Worm (Caenorhabditis elegans) whole organism, mixed stage, embryonic: ENCODE measurements around the gene cnc-9.

Experiments
- ces-1 ChIP-seq: fragments of 150-350 bp; optimal IDR thresholded peaks from 2 replicates; lab custom pipeline; 2014; ENCODE audit warnings: missing biosample characterization, missing genetic modification reagents, missing genetic modification characterization
- drap-1 ChIP-seq: fragments of 200-800 bp; sonication (Bioruptor generic); optimal IDR thresholded peaks from 3 replicates; lab custom pipeline; 2018; ENCODE audit warnings: mild to moderate bottlenecking, missing genetic modification characterization, missing compliant biosample characterization
- elt-1 ChIP-seq: sonication (generic microtip); optimal IDR thresholded peaks from 2 replicates; lab custom pipeline; 2017; ENCODE audit warnings: missing genetic modification characterization, mild to moderate bottlenecking, missing compliant biosample characterization, antibody characterized with exemption, moderate library complexity, borderline replicate concordance; ENCODE audit not compliant: insufficient read depth
- elt-3 ChIP-seq: fragments of 150-350 bp; optimal IDR thresholded peaks from 2 replicates; lab custom pipeline; 2014; ENCODE audit warnings: missing biosample characterization, missing genetic modification characterization
- hlh-1 ChIP-seq: fragments of 150-350 bp; optimal IDR thresholded peaks from 2 replicates; lab custom pipeline; 2014; ENCODE audit warnings: missing biosample characterization, missing genetic modification reagents, missing genetic modification characterization
- lin-13 ChIP-seq: fragments of 150-350 bp; optimal IDR thresholded peaks from 2 replicates; lab custom pipeline; 2014; ENCODE audit warnings: missing biosample characterization, missing genetic modification characterization
- mab-5 ChIP-seq: fragments of 150-350 bp; optimal IDR thresholded peaks from 2 replicates; lab custom pipeline; 2014; ENCODE audit warnings: missing biosample characterization, missing genetic modification characterization
- nhr-12 ChIP-seq: fragments of 150-350 bp; optimal IDR thresholded peaks from 2 replicates; lab custom pipeline; 2014; ENCODE audit warnings: missing biosample characterization, missing genetic modification characterization
- nhr-237 ChIP-seq: fragments of 150-350 bp; optimal IDR thresholded peaks from 2 replicates; lab custom pipeline; 2014; ENCODE audit warnings: missing biosample characterization, missing genetic modification characterization
- nhr-76 ChIP-seq: sonication (generic microtip); optimal IDR thresholded peaks from 2 replicates; lab custom pipeline; 2017; ENCODE audit warnings: missing biosample characterization, missing genetic modification characterization
- pha-4 ChIP-seq: fragments of 150-350 bp; optimal IDR thresholded peaks from 2 replicates; lab custom pipeline; 2018; ENCODE audit warnings: missing biosample characterization, missing genetic modification reagents, missing genetic modification characterization
- snpc-4 ChIP-seq: fragments of 150-350 bp; optimal IDR thresholded peaks from 2 replicates; lab custom pipeline; 2014; ENCODE audit warnings: missing biosample characterization, missing genetic modification characterization
- sptf-1 ChIP-seq: sonication (generic microtip); optimal IDR thresholded peaks from 2 replicates; lab custom pipeline; 2017; ENCODE audit warnings: mild to moderate bottlenecking, missing genetic modification characterization, moderate library complexity, missing compliant biosample characterization
- unc-39 ChIP-seq: fragments of 150-350 bp; optimal IDR thresholded peaks from 2 replicates; lab custom pipeline; 2014; ENCODE audit warnings: missing biosample characterization, missing genetic modification characterization

- TF ChIP-seq drap-1: no peak
- no peak for TF ChIP-seq nhr-76 (tag; lab: Kevin White, UChicago)
- TF ChIP-seq ces-1: no peak
- no peak for TF ChIP-seq snpc-4 (tag; lab: Kevin White, UChicago)
- TF ChIP-seq pha-4 (tag; lab: Kevin White, UChicago): no peak
- no peak for TF ChIP-seq elt-3
- no peak for TF ChIP-seq sptf-1 (tag; lab: Kevin White, UChicago)
- no peak for TF ChIP-seq hlh-1 (tag; lab: Kevin White, UChicago)
- no peak for TF ChIP-seq elt-1 (tag; lab: Kevin White, UChicago)
- TF ChIP-seq nhr-12 (tag; lab: Kevin White, UChicago): no peak
- no peak for TF ChIP-seq nhr-237 (tag; lab: Kevin White, UChicago)
- no peak for TF ChIP-seq unc-39 (tag; lab: Kevin White, UChicago)
- TF ChIP-seq mab-5 (tag; lab: Kevin White, UChicago): no peak
- no peak for TF ChIP-seq lin-13 (tag; lab: Kevin White, UChicago)
These were observed 20.6 kb downstream of the cnc-9 start, which contains the start of gene srsx-24 for ce11 chrV:7379384-7379783.
